Fruit fly (Drosophila melanogaster): ENCODE measurements around the gene Cpr72Ec.

DNA sequence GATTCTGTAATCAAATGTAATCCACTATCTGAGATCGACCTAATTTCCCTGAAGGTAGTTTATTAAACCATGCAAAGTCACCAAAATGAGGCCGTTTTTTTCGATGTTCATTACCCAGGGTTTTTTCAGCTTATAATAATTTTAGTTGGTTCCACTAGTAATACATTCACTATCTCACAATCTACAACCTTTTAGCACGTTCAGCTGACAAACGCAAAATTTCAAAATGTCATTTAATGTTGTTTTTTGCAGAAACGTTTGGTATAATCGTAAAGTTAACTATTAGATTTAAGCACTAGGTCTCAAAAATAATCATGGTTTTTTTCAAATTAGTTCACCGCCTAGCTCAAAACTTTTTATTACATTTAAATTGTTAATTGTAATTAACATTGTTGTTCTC lies 33.0 kb upstream of the Cpr72Ec start, which contains the start of gene CG44836:
- TF ChIP-seq CG8478 (optimal IDR thresholded peaks at IDR 0.05) (no peak), CTCF (optimal IDR thresholded peaks at IDR 0.05) (no peak)
